Worm (Caenorhabditis elegans) whole organism, midembryonic: ENCODE results near the gene lgmn-1.

Experiments used
- T22C8.4 ChIP-seq: fragments of 200-800 bp; sonication (Bioruptor generic); IDR thresholded peaks from 2 replicates; pipeline ENCODE4 v1.3.6; 2022; ENCODE audit warnings: missing genetic modification characterization, missing compliant biosample characterization
- cog-1 ChIP-seq: sonication (generic microtip); optimal IDR thresholded peaks from 2 replicates; lab custom pipeline; 2016; ENCODE audit warnings: missing genetic modification characterization, missing compliant biosample characterization
- flt-1 ChIP-seq: fragments of 200-800 bp; sonication (Bioruptor generic); IDR thresholded peaks from 2 replicates; pipeline ENCODE4 v1.3.6; 2022; ENCODE audit warnings: missing genetic modification characterization, missing compliant biosample characterization
- klf-2 ChIP-seq: fragments of 200-800 bp; sonication (Bioruptor generic); conservative IDR thresholded peaks from 2 replicates; pipeline ENCODE4 v1.3.6; 2022; ENCODE audit warnings: missing genetic modification reagents, missing genetic modification characterization, missing compliant biosample characterization
- med-1 ChIP-seq: sonication (generic microtip); optimal IDR thresholded peaks from 2 replicates; lab custom pipeline; 2017; ENCODE audit warnings: missing genetic modification characterization, mild to moderate bottlenecking, missing compliant biosample characterization, antibody characterized with exemption, missing genetic modification reagents; ENCODE audit not compliant: insufficient read depth
- ref-1 ChIP-seq: fragments of 200-800 bp; sonication (Bioruptor generic); conservative IDR thresholded peaks from 2 replicates; pipeline ENCODE4 v1.3.6; 2022; ENCODE audit warnings: missing genetic modification reagents, missing genetic modification characterization, missing compliant biosample characterization
- tab-1 ChIP-seq: fragments of 200-800 bp; sonication (Bioruptor generic); IDR thresholded peaks from 2 replicates; pipeline ENCODE4 v1.3.6; 2022; ENCODE audit warnings: missing genetic modification characterization, missing compliant biosample characterization
- ztf-23 ChIP-seq: fragments of 200-800 bp; sonication (Bioruptor generic); IDR thresholded peaks from 2 replicates; pipeline ENCODE4 v1.3.6; 2022; ENCODE audit warnings: missing genetic modification reagents, missing genetic modification characterization, missing compliant biosample characterization
- ztf-29 ChIP-seq: fragments of 200-800 bp; sonication (Bioruptor generic); IDR thresholded peaks from 2 replicates; pipeline ENCODE4 v1.3.6; 2022; ENCODE audit warnings: missing genetic modification reagents, missing genetic modification characterization, missing compliant biosample characterization

DNA sequence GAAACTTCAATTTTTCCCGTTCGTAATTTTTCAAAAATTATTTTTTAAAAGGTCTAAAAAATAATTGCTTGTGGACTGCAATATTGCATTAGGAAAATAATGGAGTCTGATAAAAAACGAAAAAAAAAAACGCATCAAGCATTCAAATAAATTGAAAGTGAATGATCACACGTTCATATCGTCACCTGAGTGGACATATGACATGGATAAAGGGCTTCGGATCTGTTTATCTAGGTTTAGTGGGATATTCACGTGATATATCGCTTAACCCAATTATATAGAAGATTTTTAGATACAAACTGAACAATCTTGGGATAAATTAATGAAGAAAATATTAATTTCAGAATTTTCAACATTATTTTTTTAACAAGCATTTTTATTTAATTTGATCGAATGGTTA lies 37.9 kb downstream of the lgmn-1 start:
- TF ChIP-seq ztf-29 (GFP tag; lab: Robert Waterston, UW) (no peak), T22C8.4 (GFP tag; lab: Robert Waterston, UW) (no peak), ref-1 (GFP tag; lab: Robert Waterston, UW) (no peak), flt-1 (GFP tag; lab: Robert Waterston, UW) (no peak), med-1 (GFP tag; lab: Kevin White, UChicago) (no peak), klf-2 (GFP tag; lab: Robert Waterston, UW) (no peak), cog-1 (tag; lab: Kevin White, UChicago) (no peak), tab-1 (GFP tag; lab: Robert Waterston, UW) (no peak), ztf-23 (GFP tag; lab: Robert Waterston, UW) (no peak)
